Worm (Caenorhabditis elegans): ENCODE measurements around the gene msp-64.

ce11 chrII:5801075-5801474 is 9.1 kb downstream of the msp-64 start, which contains the start of the genes K05F1.9 and K05F1.1:
- TF ChIP-seq ztf-23 (GFP tag; IDR thresholded peaks at IDR 0.05) (no peak), ztf-29 (GFP tag; IDR thresholded peaks at IDR 0.05) (no peak), T22C8.4 (GFP tag; IDR thresholded peaks at IDR 0.05) (no peak), tab-1 (GFP tag; IDR thresholded peaks at IDR 0.05) (no peak), flt-1 (GFP tag; IDR thresholded peaks at IDR 0.05) (no peak), med-1 (GFP tag; optimal IDR thresholded peaks at IDR 0.05; ENCODE audit: insufficient read depth) (no peak), klf-2 (GFP tag; conservative IDR thresholded peaks at IDR 0.05) (no peak), cog-1 (tag; optimal IDR thresholded peaks at IDR 0.05) (no peak)
